Worm (Caenorhabditis elegans) whole organism, L1 larva: ENCODE measurements around the gene srlf-10.

ENCODE experiments used
- unc-62 ChIP-seq: fragments of 150-350 bp; optimal IDR thresholded peaks from 2 replicates; lab custom pipeline; 2014; ENCODE audit warnings: missing biosample characterization, missing genetic modification reagents, missing genetic modification characterization
- ztf-11 ChIP-seq, 2 experiments: sonication (generic microtip); optimal IDR thresholded peaks; 2 replicates each; lab custom pipeline; 2016 to 2017; ENCODE audit warnings: missing genetic modification characterization in 2 of 2, missing biosample characterization in 1 of 2, missing compliant biosample characterization in 1 of 2

DNA sequence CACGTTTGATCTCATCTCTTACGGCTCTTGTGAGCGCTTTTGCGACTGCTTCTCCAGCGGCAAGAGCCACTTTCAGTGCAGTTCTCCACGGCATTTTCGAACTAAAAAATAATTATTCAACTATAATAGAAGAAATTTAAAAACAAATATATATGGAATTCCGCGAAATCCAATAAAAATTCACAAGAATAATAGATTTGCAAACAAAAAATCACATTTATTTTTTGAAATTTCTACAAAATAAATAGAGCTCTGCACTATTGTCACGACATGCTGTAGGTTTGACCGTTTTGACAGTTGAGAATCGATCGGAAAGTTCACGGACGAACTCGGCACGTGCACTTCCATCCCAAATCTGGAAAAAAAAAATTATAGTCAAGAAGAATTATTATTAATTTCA lies 33.6 kb downstream of the srlf-10 start, which contains the start of gene F45G2.8:
- TF ChIP-seq unc-62 (GFP tag; lab: Kevin White, UChicago) (no peak), ztf-11 (tag; optimal IDR thresholded peaks at IDR 0.05; lab: Kevin White, UChicago) (no peak)
